Worm (Caenorhabditis elegans) whole organism, early embryonic: ENCODE results near the gene taf-6.2.

Experiments used
- aly-1 ChIP-seq: sonication (generic microtip); optimal IDR thresholded peaks from 2 replicates; lab custom pipeline; 2016; ENCODE audit warnings: missing genetic modification characterization, missing compliant biosample characterization
- ama-1 ChIP-seq: fragments of 150-350 bp; optimal IDR thresholded peaks from 2 replicates; lab custom pipeline; 2014
- ceh-13 ChIP-seq: fragments of 200-800 bp; sonication (Bioruptor generic); optimal IDR thresholded peaks from 2 replicates; lab custom pipeline; 2018; ENCODE audit warnings: mild to moderate bottlenecking, missing genetic modification characterization, missing compliant biosample characterization
- ets-7 ChIP-seq: sonication (generic microtip); optimal IDR thresholded peaks from 2 replicates; lab custom pipeline; 2016; ENCODE audit warnings: missing genotype, missing genetic modification characterization, missing compliant biosample characterization
- hmbx-1 ChIP-seq: sonication (generic microtip); optimal IDR thresholded peaks from 2 replicates; lab custom pipeline; 2016; ENCODE audit warnings: mild to moderate bottlenecking, missing genetic modification characterization, missing compliant biosample characterization
- hmg-4 ChIP-seq: fragments of 200-800 bp; sonication (Bioruptor generic); optimal IDR thresholded peaks from 2 replicates; lab custom pipeline; 2018; ENCODE audit warnings: mild to moderate bottlenecking, missing genetic modification characterization, missing compliant biosample characterization
- sea-1 ChIP-seq: fragments of 200-800 bp; sonication (Bioruptor generic); conservative IDR thresholded peaks from 2 replicates; pipeline ENCODE4 v1.3.6; 2022; ENCODE audit warnings: missing genetic modification characterization, missing compliant biosample characterization
- tbx-37 ChIP-seq: fragments of 200-800 bp; sonication (Bioruptor generic); conservative IDR thresholded peaks from 2 replicates; pipeline ENCODE4 v1.3.6; 2022; ENCODE audit warnings: missing genetic modification reagents, missing genetic modification characterization, missing compliant biosample characterization

ce11 chrIV:3638250-3638926 is 56.1 kb downstream of the taf-6.2 start:
- TF ChIP-seq ama-1 (no peak), tbx-37 (GFP tag; lab: Robert Waterston, UW) (no peak), aly-1 (tag; lab: Kevin White, UChicago) (no peak), ets-7 (tag; lab: Kevin White, UChicago) (no peak), ceh-13 (GFP tag; lab: Kevin White, UChicago) (no peak), hmbx-1 (tag; lab: Kevin White, UChicago) (no peak), hmg-4 (no peak), sea-1 (GFP tag; lab: Robert Waterston, UW) (no peak)
